Worm (Caenorhabditis elegans): ENCODE results near the gene F40B5.2.
A peak's percentile ranks its signal among the peaks of the same experiment; 100 is the strongest.

The F40B5.2 gene

DNA sequence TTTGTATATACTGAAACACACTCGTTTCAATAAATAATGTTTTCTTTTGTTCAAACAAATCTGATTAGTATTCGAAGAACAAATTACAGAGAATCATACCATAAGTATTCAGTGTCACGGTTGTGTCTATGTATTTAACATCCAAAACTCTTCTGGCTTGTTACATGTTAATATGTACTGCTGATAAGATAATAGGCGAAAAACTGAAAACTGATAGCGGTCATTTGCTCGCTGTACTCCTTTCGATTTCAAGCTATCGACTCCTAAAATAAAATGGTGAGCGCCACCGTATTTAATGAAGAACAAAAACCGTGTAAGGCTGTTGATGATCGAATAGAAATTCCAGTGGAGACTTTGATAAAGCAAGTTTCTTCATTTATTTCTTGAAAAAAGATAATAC is 44.3 kb upstream of the F40B5.2 start, which contains the start of gene R09F10.1 (continued):
- TF ChIP-seq pqm-1 (tag; optimal IDR thresholded peaks at IDR 0.05): peak; percentile 64
- TF ChIP-seq F26F4.8 (GFP tag; conservative IDR thresholded peaks at IDR 0.05): no peak
- TF ChIP-seq hlh-11 (tag; optimal IDR thresholded peaks at IDR 0.05): no peak
- no peak for TF ChIP-seq nhr-25 (tag; optimal IDR thresholded peaks at IDR 0.05; ENCODE audit: borderline replicate concordance, insufficient read depth)
- no peak for TF ChIP-seq F49E8.2 (tag; optimal IDR thresholded peaks at IDR 0.05; ENCODE audit: borderline replicate concordance)
- no peak for TF ChIP-seq unc-39 (tag; optimal IDR thresholded peaks at IDR 0.05)
- TF ChIP-seq tag-97 (GFP tag; IDR thresholded peaks at IDR 0.05): no peak
- no peak for TF ChIP-seq ceh-82 (tag; optimal IDR thresholded peaks at IDR 0.05)
- no peak for TF ChIP-seq spr-3 (GFP tag; optimal IDR thresholded peaks at IDR 0.05)
- no peak for TF ChIP-seq nhr-42 (GFP tag; IDR thresholded peaks at IDR 0.05)
- no peak for TF ChIP-seq lin-13 (GFP tag; optimal IDR thresholded peaks at IDR 0.05)
- TF ChIP-seq daf-16 (GFP tag; optimal IDR thresholded peaks at IDR 0.05): no peak
- TF ChIP-seq daf-16 (tag; optimal IDR thresholded peaks at IDR 0.05): peak; percentile 60
- no peak for TF ChIP-seq Y48G9A.11 (GFP tag; IDR thresholded peaks at IDR 0.05)
- no peak for TF ChIP-seq mep-1 (tag; optimal IDR thresholded peaks at IDR 0.05)
- TF ChIP-seq nhr-111 (GFP tag; optimal IDR thresholded peaks at IDR 0.05): no peak
- TF ChIP-seq F37D6.2 (tag; optimal IDR thresholded peaks at IDR 0.05): no peak
- TF ChIP-seq lin-29 (GFP tag; IDR thresholded peaks at IDR 0.05): no peak
- peak; percentile 56 for TF ChIP-seq nhr-28 (tag; optimal IDR thresholded peaks at IDR 0.05)
- no peak for TF ChIP-seq lin-38 (GFP tag; IDR thresholded peaks at IDR 0.05)
- TF ChIP-seq zfp-2 (tag; optimal IDR thresholded peaks at IDR 0.05): no peak

DNA sequence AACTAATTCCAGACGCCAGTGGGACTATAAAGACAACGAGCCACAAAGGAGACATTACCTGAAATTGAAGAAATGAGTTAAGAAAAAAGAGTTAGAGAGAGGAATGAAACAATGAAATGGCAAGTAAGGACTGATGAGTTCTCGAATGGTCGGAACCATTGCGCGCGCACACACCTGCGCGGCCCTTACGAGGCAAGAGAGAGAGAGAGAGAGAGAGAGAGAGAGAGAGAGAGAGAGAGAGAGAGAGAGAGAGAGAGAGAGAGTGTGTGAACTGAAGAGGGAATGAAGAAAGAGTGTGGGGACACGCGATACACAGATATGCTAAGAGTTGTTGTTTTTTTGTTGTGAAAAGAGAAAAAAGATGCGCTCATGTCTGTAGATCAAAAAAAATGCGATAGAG is 41.3 kb upstream of the F40B5.2 start, which contains the start of gene R09F10.8:
R09F10.8 (minus strand) TSS at position 58 of the 400 bp plus-strand sequence.
- TF ChIP-seq nhr-28 (tag; optimal IDR thresholded peaks at IDR 0.05) (no peak), unc-62 (GFP tag; optimal IDR thresholded peaks at IDR 0.05 in 1 of 2) (peak in 1 of 2 experiments; percentile 91), unc-62 (tag; optimal IDR thresholded peaks at IDR 0.05) (no peak)

DNA sequence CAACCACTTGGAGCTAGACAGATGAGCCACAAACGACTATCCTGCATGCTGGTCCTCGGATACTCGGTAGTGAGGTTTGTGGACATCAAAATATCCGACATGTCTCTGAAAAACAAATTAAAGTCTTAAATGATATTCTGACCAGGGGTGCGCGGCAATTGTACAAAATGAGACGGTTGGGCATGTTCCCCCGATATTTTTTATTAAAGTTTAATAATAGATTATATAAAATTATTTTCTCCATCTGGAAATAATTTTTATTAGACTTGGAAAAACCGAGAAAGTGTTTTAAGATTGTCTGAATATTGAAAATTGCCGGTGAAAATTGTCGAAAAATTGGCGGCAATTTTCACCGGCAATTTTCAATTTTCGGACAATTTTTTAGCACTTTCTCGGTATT is 39.9 kb upstream of the F40B5.2 start, which contains the start of gene F55E10.4:
F55E10.4 (minus strand) TSS at position 101 of the 400 bp plus-strand sequence.
- TF ChIP-seq nhr-28 (tag; optimal IDR thresholded peaks at IDR 0.05) (no peak), hlh-11 (tag; optimal IDR thresholded peaks at IDR 0.05) (no peak), duxl-1 (tag; optimal IDR thresholded peaks at IDR 0.05; ENCODE audit: poor library complexity) (no peak), ZK546.5 (tag; optimal IDR thresholded peaks at IDR 0.05) (no peak), nhr-25 (tag; optimal IDR thresholded peaks at IDR 0.05; ENCODE audit: borderline replicate concordance, insufficient read depth) (no peak), F26F4.8 (GFP tag; conservative IDR thresholded peaks at IDR 0.05) (no peak), F10B5.3 (tag; optimal IDR thresholded peaks at IDR 0.05) (no peak), ztf-7 (tag; optimal IDR thresholded peaks at IDR 0.05) (no peak), ceh-82 (tag; optimal IDR thresholded peaks at IDR 0.05) (no peak), nhr-102 (tag; optimal IDR thresholded peaks at IDR 0.05) (no peak), ama-1 (optimal IDR thresholded peaks at IDR 0.05) (no peak), dmd-8 (GFP tag; IDR thresholded peaks at IDR 0.05) (no peak), jun-1 (tag; optimal IDR thresholded peaks at IDR 0.05) (no peak), rbr-2 (tag; optimal IDR thresholded peaks at IDR 0.05) (no peak), unc-62 (GFP tag; optimal IDR thresholded peaks at IDR 0.05 in 1 of 2) (no peak), unc-62 (tag; optimal IDR thresholded peaks at IDR 0.05) (no peak), zfp-3 (GFP tag; conservative IDR thresholded peaks at IDR 0.05) (no peak)

DNA sequence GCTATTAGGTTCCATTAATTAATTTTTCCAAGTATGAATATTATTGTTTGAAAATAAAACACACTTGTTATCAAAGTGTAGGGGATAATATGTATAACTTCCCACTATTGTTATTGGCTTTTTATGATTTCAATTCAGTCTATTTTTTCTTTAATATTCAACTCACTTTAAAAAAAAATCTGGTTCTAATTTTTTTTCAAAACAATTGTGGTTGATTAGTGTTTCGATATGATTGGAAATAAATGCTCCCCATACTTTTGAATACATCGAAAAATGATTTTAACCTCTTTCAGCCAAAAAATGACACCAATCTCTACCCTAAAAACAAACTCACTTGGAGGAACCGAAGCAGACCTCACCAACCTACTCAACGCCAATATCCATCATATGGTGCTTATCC is 27.3 kb upstream of the F40B5.2 start, which contains the start of gene F55E10.2:
F55E10.2 (plus strand) TSS at position 301 of the 400 bp plus-strand sequence.
- TF ChIP-seq nhr-48 (tag; optimal IDR thresholded peaks at IDR 0.05): no peak
- TF ChIP-seq ceh-20 (GFP tag; IDR thresholded peaks at IDR 0.05): no peak
- TF ChIP-seq ceh-32 (tag; optimal IDR thresholded peaks at IDR 0.05; ENCODE audit: poor library complexity): no peak
- TF ChIP-seq Y48G9A.11 (GFP tag; IDR thresholded peaks at IDR 0.05): no peak
- TF ChIP-seq Y105C5A.15 (GFP tag; IDR thresholded peaks at IDR 0.05): no peak
- TF ChIP-seq Y75B8A.6 (GFP tag; IDR thresholded peaks at IDR 0.05): no peak
- no peak for TF ChIP-seq daf-16 (GFP tag; optimal IDR thresholded peaks at IDR 0.05)
- no peak for TF ChIP-seq daf-16 (tag; optimal IDR thresholded peaks at IDR 0.05)
- TF ChIP-seq nhr-42 (GFP tag; IDR thresholded peaks at IDR 0.05): no peak
- TF ChIP-seq F49E8.2 (tag; optimal IDR thresholded peaks at IDR 0.05; ENCODE audit: borderline replicate concordance): no peak
- no peak for TF ChIP-seq madf-9 (GFP tag; conservative IDR thresholded peaks at IDR 0.05)
- no peak for TF ChIP-seq sdz-12 (GFP tag; optimal IDR thresholded peaks at IDR 0.05)
- TF ChIP-seq zag-1 (tag; optimal IDR thresholded peaks at IDR 0.05): no peak
- TF ChIP-seq Y5F2A.4 (GFP tag; optimal IDR thresholded peaks at IDR 0.05): no peak
- TF ChIP-seq ceh-82 (tag; optimal IDR thresholded peaks at IDR 0.05): no peak
- no peak for TF ChIP-seq nhr-237 (tag; optimal IDR thresholded peaks at IDR 0.05)

Data from whole organism, L4 larva.